Worm (Caenorhabditis elegans) whole organism, L3 larva: ENCODE measurements around the gene pax-3.

ENCODE experiments used
- R02D3.7 ChIP-seq: fragments of 150-350 bp; optimal IDR thresholded peaks from 2 replicates; lab custom pipeline; 2014; ENCODE audit warnings: missing biosample characterization, missing genetic modification characterization
- ZK546.5 ChIP-seq: sonication (generic microtip); optimal IDR thresholded peaks from 2 replicates; lab custom pipeline; 2017; ENCODE audit warnings: missing biosample characterization, missing genetic modification characterization
- aly-2 ChIP-seq: fragments of 150-350 bp; optimal IDR thresholded peaks from 2 replicates; lab custom pipeline; 2014; ENCODE audit warnings: missing biosample characterization, missing genetic modification characterization
- ama-1 ChIP-seq: fragments of 150-350 bp; optimal IDR thresholded peaks from 2 replicates; lab custom pipeline; 2018
- ceh-16 ChIP-seq: sonication (generic microtip); optimal IDR thresholded peaks from 2 replicates; lab custom pipeline; 2017; ENCODE audit warnings: missing biosample characterization, missing genetic modification characterization
- ceh-28 ChIP-seq: fragments of 150-350 bp; optimal IDR thresholded peaks from 2 replicates; lab custom pipeline; 2014; ENCODE audit warnings: missing biosample characterization, missing genetic modification reagents, missing genetic modification characterization
- ceh-82 ChIP-seq: fragments of 150-350 bp; optimal IDR thresholded peaks from 2 replicates; lab custom pipeline; 2014; ENCODE audit warnings: missing biosample characterization, missing genetic modification characterization
- ceh-9 ChIP-seq: sonication (generic microtip); optimal IDR thresholded peaks from 2 replicates; lab custom pipeline; 2018; ENCODE audit warnings: missing biosample characterization, missing genetic modification characterization
- daf-12 ChIP-seq: fragments of 150-350 bp; optimal IDR thresholded peaks from 2 replicates; lab custom pipeline; 2014; ENCODE audit warnings: missing biosample characterization, missing genetic modification reagents, missing genetic modification characterization
- egl-27 ChIP-seq: sonication (generic microtip); optimal IDR thresholded peaks from 4 replicates; lab custom pipeline; 2017; ENCODE audit warnings: missing biosample characterization, missing genetic modification reagents, missing genetic modification characterization
- egl-5 ChIP-seq: fragments of 150-350 bp; optimal IDR thresholded peaks from 2 replicates; lab custom pipeline; 2017; ENCODE audit warnings: missing biosample characterization, missing genetic modification reagents, missing genetic modification characterization, inconsistent platforms
- elt-1 ChIP-seq: fragments of 150-350 bp; optimal IDR thresholded peaks from 2 replicates; lab custom pipeline; 2014; ENCODE audit warnings: missing biosample characterization, missing genetic modification characterization
- elt-2 ChIP-seq: sonication (generic microtip); optimal IDR thresholded peaks from 2 replicates; lab custom pipeline; 2016; ENCODE audit warnings: missing genetic modification reagents, mild to moderate bottlenecking, missing genetic modification characterization, missing compliant biosample characterization
- elt-3 ChIP-seq, 3 experiments: fragments of 150-350 bp in 1 of 3; sonication (generic microtip) in 2 of 3; optimal IDR thresholded peaks; 2 replicates in 2 of 3; 4 replicates in 1 of 3; lab custom pipeline; 2014 to 2017; ENCODE audit warnings: missing biosample characterization in 3 of 3, missing genetic modification characterization in 3 of 3
- eor-1 ChIP-seq, 2 experiments: fragments of 150-350 bp; optimal IDR thresholded peaks; 2 replicates each; lab custom pipeline; 2014 to 2018; ENCODE audit warnings: missing biosample characterization in 2 of 2, missing genetic modification characterization in 2 of 2
- fkh-10 ChIP-seq: sonication (generic microtip); optimal IDR thresholded peaks from 2 replicates; lab custom pipeline; 2017; ENCODE audit warnings: missing biosample characterization, missing genetic modification reagents, missing genetic modification characterization
- fkh-2 ChIP-seq: fragments of 150-350 bp; optimal IDR thresholded peaks from 2 replicates; lab custom pipeline; 2014; ENCODE audit warnings: missing biosample characterization, missing genetic modification reagents, missing genetic modification characterization
- fos-1 ChIP-seq: fragments of 150-350 bp; optimal IDR thresholded peaks from 2 replicates; lab custom pipeline; 2014; ENCODE audit warnings: missing biosample characterization, missing genetic modification characterization
- hmg-11 ChIP-seq: sonication (generic microtip); optimal IDR thresholded peaks from 2 replicates; lab custom pipeline; 2016; ENCODE audit warnings: missing genetic modification characterization, missing compliant biosample characterization
- lin-15B ChIP-seq: fragments of 150-350 bp; optimal IDR thresholded peaks from 2 replicates; lab custom pipeline; 2014; ENCODE audit warnings: missing biosample characterization, missing genetic modification characterization
- lin-39 ChIP-seq: fragments of 150-350 bp; optimal IDR thresholded peaks from 2 replicates; lab custom pipeline; 2018; ENCODE audit warnings: missing biosample characterization, missing genetic modification reagents, missing genetic modification characterization
- lsy-12 ChIP-seq: sonication (generic microtip); optimal IDR thresholded peaks from 2 replicates; lab custom pipeline; 2016; ENCODE audit warnings: mild to moderate bottlenecking, missing genetic modification characterization, missing compliant biosample characterization
- mdl-1 ChIP-seq: fragments of 150-350 bp; optimal IDR thresholded peaks from 2 replicates; lab custom pipeline; 2014; ENCODE audit warnings: missing biosample characterization, missing genetic modification characterization
- nfya-1 ChIP-seq: sonication (generic microtip); optimal IDR thresholded peaks from 2 replicates; lab custom pipeline; 2017; ENCODE audit warnings: missing genetic modification characterization, mild to moderate bottlenecking, missing compliant biosample characterization, antibody characterized with exemption, moderate library complexity; ENCODE audit not compliant: insufficient read depth
- nhr-12 ChIP-seq: fragments of 150-350 bp; optimal IDR thresholded peaks from 2 replicates; lab custom pipeline; 2014; ENCODE audit warnings: missing biosample characterization, missing genetic modification characterization
- nhr-23 ChIP-seq: fragments of 150-350 bp; optimal IDR thresholded peaks from 2 replicates; lab custom pipeline; 2014; ENCODE audit warnings: missing biosample characterization, missing genetic modification reagents, missing genetic modification characterization
- nhr-237 ChIP-seq: fragments of 150-350 bp; optimal IDR thresholded peaks from 2 replicates; lab custom pipeline; 2014; ENCODE audit warnings: missing biosample characterization, missing genetic modification characterization
- nhr-25 ChIP-seq: sonication (generic microtip); optimal IDR thresholded peaks from 2 replicates; lab custom pipeline; 2017; ENCODE audit warnings: missing biosample characterization, missing genetic modification characterization
- nhr-28 ChIP-seq: fragments of 150-350 bp; optimal IDR thresholded peaks from 2 replicates; lab custom pipeline; 2014; ENCODE audit warnings: missing biosample characterization, missing genetic modification characterization
- nhr-43 ChIP-seq: sonication (generic microtip); optimal IDR thresholded peaks from 2 replicates; lab custom pipeline; 2016; ENCODE audit warnings: mild to moderate bottlenecking, missing genetic modification characterization, missing compliant biosample characterization; ENCODE audit not compliant: poor library complexity, severe bottlenecking
- nhr-67 ChIP-seq: fragments of 150-350 bp; optimal IDR thresholded peaks from 2 replicates; lab custom pipeline; 2014; ENCODE audit warnings: missing biosample characterization, missing genetic modification characterization
- nhr-76 ChIP-seq: fragments of 150-350 bp; sonication (generic microtip); optimal IDR thresholded peaks from 5 replicates; lab custom pipeline; 2014; ENCODE audit warnings: missing biosample characterization, missing genetic modification characterization
- nhr-77 ChIP-seq: fragments of 150-350 bp; optimal IDR thresholded peaks from 2 replicates; lab custom pipeline; 2014; ENCODE audit warnings: missing biosample characterization, missing genetic modification characterization
- pha-4 ChIP-seq: fragments of 150-350 bp; optimal IDR thresholded peaks from 2 replicates; lab custom pipeline; 2014; ENCODE audit warnings: missing biosample characterization, missing genetic modification reagents, missing genetic modification characterization
- pqm-1 ChIP-seq: fragments of 150-350 bp; optimal IDR thresholded peaks from 2 replicates; lab custom pipeline; 2017; ENCODE audit warnings: missing biosample characterization, missing genetic modification characterization, inconsistent platforms
- sea-2 ChIP-seq: fragments of 150-350 bp; sonication (generic microtip); optimal IDR thresholded peaks from 4 replicates; lab custom pipeline; 2014; ENCODE audit warnings: missing biosample characterization, missing genetic modification reagents, missing genetic modification characterization
- skn-1 ChIP-seq: fragments of 150-350 bp; optimal IDR thresholded peaks from 2 replicates; lab custom pipeline; 2014; ENCODE audit warnings: missing biosample characterization, missing genetic modification characterization
- snpc-4 ChIP-seq: fragments of 150-350 bp; optimal IDR thresholded peaks from 2 replicates; lab custom pipeline; 2014; ENCODE audit warnings: missing biosample characterization, missing genetic modification characterization
- tbx-2 ChIP-seq: sonication (generic microtip); optimal IDR thresholded peaks from 2 replicates; lab custom pipeline; 2016; ENCODE audit warnings: mild to moderate bottlenecking, missing genetic modification characterization, missing compliant biosample characterization
- unc-39 ChIP-seq: sonication (generic microtip); optimal IDR thresholded peaks from 4 replicates; lab custom pipeline; 2017; ENCODE audit warnings: missing biosample characterization, missing genetic modification characterization
- unc-62 ChIP-seq: fragments of 150-350 bp; sonication (generic microtip); optimal IDR thresholded peaks from 4 replicates; lab custom pipeline; 2014; ENCODE audit warnings: missing biosample characterization, missing genetic modification reagents, missing genetic modification characterization
- zag-1 ChIP-seq: fragments of 150-350 bp; optimal IDR thresholded peaks from 2 replicates; lab custom pipeline; 2014; ENCODE audit warnings: missing biosample characterization, missing genetic modification characterization
- ztf-11 ChIP-seq: fragments of 150-350 bp; optimal IDR thresholded peaks from 2 replicates; lab custom pipeline; 2014; ENCODE audit warnings: missing biosample characterization, missing genetic modification characterization
- ztf-4 ChIP-seq: fragments of 150-350 bp; optimal IDR thresholded peaks from 2 replicates; lab custom pipeline; 2014; ENCODE audit warnings: missing biosample characterization, missing genetic modification characterization

Gene pax-3

DNA sequence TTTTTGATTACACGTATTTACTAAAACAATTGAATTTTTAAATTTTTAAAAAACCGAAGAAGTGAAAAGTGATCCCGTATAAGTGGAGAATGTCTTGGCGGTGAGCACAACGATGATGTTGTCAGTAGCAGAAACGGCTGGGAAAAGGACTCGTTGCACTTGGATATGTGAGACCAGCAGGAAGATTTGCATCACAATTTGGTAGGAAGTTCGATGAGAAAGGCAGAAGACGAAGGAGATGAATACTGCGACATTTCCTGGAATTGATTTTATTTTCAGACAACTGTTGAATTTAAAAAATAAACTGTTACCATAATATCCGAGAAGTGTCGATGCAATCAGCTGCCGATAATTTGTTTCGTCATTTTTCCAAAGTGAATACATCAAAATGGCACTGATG, 53.5 kb downstream of the pax-3 start, which contains the start of gene R05H5.4:
Gene R05H5.4, minus strand, starts transcription at position 101 of the 400 bp plus-strand sequence.
- no peak for TF ChIP-seq nhr-23 (tag; lab: Kevin White, UChicago)
- no peak for TF ChIP-seq fkh-2 (tag; lab: Kevin White, UChicago)
- no peak for TF ChIP-seq hmg-11 (tag; lab: Kevin White, UChicago)
- TF ChIP-seq zag-1 (tag; lab: Kevin White, UChicago), result no peak
- no peak for TF ChIP-seq daf-12 (tag; lab: Kevin White, UChicago)
- no peak for TF ChIP-seq nhr-77 (tag; lab: Kevin White, UChicago)
- no peak for TF ChIP-seq elt-3 (tag; optimal IDR thresholded peaks at IDR 0.05; lab: Kevin White, UChicago)
- no peak for TF ChIP-seq lsy-12
- TF ChIP-seq nhr-12 (tag; lab: Kevin White, UChicago), result no peak
- TF ChIP-seq, all 47 proteins: peak for 0

DNA sequence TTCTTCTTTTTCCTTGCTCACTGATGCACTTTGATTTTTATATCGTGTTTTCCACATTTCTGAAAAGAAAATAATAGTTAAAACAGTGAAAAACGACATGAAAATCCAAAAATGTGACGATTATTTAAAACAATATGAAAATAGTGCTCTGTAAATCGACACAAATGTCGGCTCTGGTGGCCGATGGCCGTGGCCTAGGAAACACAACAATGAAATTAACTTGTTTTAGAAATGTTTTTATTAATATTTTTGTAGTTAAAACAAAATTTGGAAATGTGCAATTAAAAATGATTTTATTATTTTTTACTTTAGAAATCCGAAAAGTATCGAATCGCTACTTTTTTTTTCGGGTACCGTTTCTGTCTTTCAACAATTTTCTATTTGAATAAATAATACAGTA, 54.4 kb downstream of the pax-3 start, which contains the start of gene arv-1:
Gene arv-1, minus strand, starts transcription at position 65 of the 400 bp plus-strand sequence.
- TF ChIP-seq R02D3.7 (peak; percentile 91), nhr-76 (tag; lab: Kevin White, UChicago) (no peak), lin-39 (tag; lab: Kevin White, UChicago) (no peak), pqm-1 (tag; lab: Kevin White, UChicago) (peak; percentile 55), nhr-77 (tag; lab: Kevin White, UChicago) (no peak), unc-62 (GFP tag; lab: Kevin White, UChicago) (no peak), lin-15B (peak; percentile 67), nhr-67 (tag; lab: Kevin White, UChicago) (no peak), snpc-4 (tag; lab: Kevin White, UChicago) (peak; percentile 62), zag-1 (tag; lab: Kevin White, UChicago) (no peak), ztf-4 (tag; lab: Kevin White, UChicago) (no peak), nhr-43 (tag; lab: Kevin White, UChicago) (peak; percentile 69), egl-5 (tag; lab: Kevin White, UChicago) (no peak), skn-1 (no peak), fkh-10 (GFP tag; lab: Kevin White, UChicago) (no peak), elt-2 (peak; percentile 15), ZK546.5 (no peak), sea-2 (GFP tag; lab: Kevin White, UChicago) (no peak), mdl-1 (tag; lab: Kevin White, UChicago) (no peak), ceh-28 (no peak), elt-1 (no peak), ceh-16 (no peak), nhr-25 (tag; lab: Kevin White, UChicago) (peak; percentile 6), aly-2 (tag; lab: Kevin White, UChicago) (no peak), pha-4 (tag; lab: Kevin White, UChicago) (peak; percentile 65), fos-1 (tag; lab: Kevin White, UChicago) (no peak), nfya-1 (tag; lab: Kevin White, UChicago) (peak; percentile 56), ceh-82 (tag; lab: Kevin White, UChicago) (no peak), fkh-2 (tag; lab: Kevin White, UChicago) (no peak), elt-3 (tag; optimal IDR thresholded peaks at IDR 0.05; lab: Kevin White, UChicago) (no peak), eor-1 (tag; optimal IDR thresholded peaks at IDR 0.05; lab: Kevin White, UChicago) (no peak), unc-39 (tag; lab: Kevin White, UChicago) (no peak), ama-1 (lab: Kevin White, UChicago) (peak; percentile 32), nhr-23 (tag; lab: Kevin White, UChicago) (peak; percentile 83), daf-12 (tag; lab: Kevin White, UChicago) (no peak), ztf-11 (tag; lab: Kevin White, UChicago) (no peak), nhr-12 (tag; lab: Kevin White, UChicago) (no peak), ceh-9 (no peak), hmg-11 (tag; lab: Kevin White, UChicago) (no peak)

DNA sequence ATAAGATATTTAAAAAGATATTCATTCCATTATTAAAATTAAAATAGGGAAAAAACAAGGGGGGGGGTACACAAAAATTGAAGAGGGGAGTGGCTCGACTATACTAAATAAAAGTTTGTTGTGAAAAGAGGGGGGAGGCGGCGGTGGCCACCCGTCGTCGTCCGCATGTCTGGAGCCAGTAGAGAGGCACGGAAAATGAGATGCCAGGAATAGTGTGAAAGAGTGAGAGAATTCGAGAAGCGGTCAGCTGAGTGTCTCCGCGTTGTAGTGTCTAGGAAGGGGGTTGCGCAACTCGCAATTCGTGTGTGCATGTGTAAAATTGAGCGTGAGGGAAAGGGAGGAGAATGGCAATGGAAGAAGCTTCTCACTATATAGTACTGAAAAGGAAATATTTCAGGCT, 55.9 kb downstream of the pax-3 start:
- TF ChIP-seq nhr-12 (tag; lab: Kevin White, UChicago) (no peak), egl-27 (tag; lab: Kevin White, UChicago) (no peak), nfya-1 (tag; lab: Kevin White, UChicago) (peak; percentile 68), aly-2 (tag; lab: Kevin White, UChicago) (no peak), nhr-237 (tag; lab: Kevin White, UChicago) (no peak), nhr-67 (tag; lab: Kevin White, UChicago) (no peak), nhr-28 (tag; lab: Kevin White, UChicago) (no peak), nhr-43 (tag; lab: Kevin White, UChicago) (no peak), hmg-11 (tag; lab: Kevin White, UChicago) (peak; percentile 18), elt-3 (tag; optimal IDR thresholded peaks at IDR 0.05; lab: Kevin White, UChicago) (no peak), tbx-2 (no peak), lin-15B (peak; percentile 25), unc-39 (tag; lab: Kevin White, UChicago) (no peak), ceh-82 (tag; lab: Kevin White, UChicago) (no peak), snpc-4 (tag; lab: Kevin White, UChicago) (peak; percentile 32)
